Fruit fly (Drosophila melanogaster) whole organism, prepupa: ENCODE results near the gene alpha-Est6.
A peak's percentile ranks its signal among the peaks of the same experiment; 100 is the strongest.

Experiments
- CG15336 ChIP-seq: fragments of 200-800 bp; sonication (Bioruptor generic); IDR thresholded peaks from 2 replicates; pipeline ENCODE4 v1.3.6; 2022; ENCODE audit warnings: missing biosample characterization, missing genetic modification characterization
- CG16779 ChIP-seq: fragments of 200-800 bp; sonication (Bioruptor generic); optimal IDR thresholded peaks from 3 replicates; lab custom pipeline; 2017; ENCODE audit warnings: missing biosample characterization, mild to moderate bottlenecking, missing genetic modification characterization
- CG3032 ChIP-seq: fragments of 200-800 bp; optimal IDR thresholded peaks from 2 replicates; lab custom pipeline; 2019; ENCODE audit warnings: missing biosample characterization, mild to moderate bottlenecking, missing genetic modification characterization, moderate library complexity
- CG6163 ChIP-seq: fragments of 200-800 bp; sonication (Bioruptor generic); IDR thresholded peaks from 3 replicates; pipeline ENCODE4 v1.3.6; 2022; ENCODE audit warnings: missing biosample characterization, missing genetic modification characterization
- CG6276 ChIP-seq: fragments of 200-800 bp; sonication (Bioruptor generic); optimal IDR thresholded peaks from 2 replicates; lab custom pipeline; 2017; ENCODE audit warnings: missing biosample characterization, mild to moderate bottlenecking, missing genetic modification characterization
- CG8632 ChIP-seq: fragments of 200-800 bp; sonication (Bioruptor generic); optimal IDR thresholded peaks from 3 replicates; lab custom pipeline; 2016; ENCODE audit warnings: missing biosample characterization, missing genetic modification characterization
- CG9139 ChIP-seq: fragments of 200-800 bp; sonication (Bioruptor generic); optimal IDR thresholded peaks from 3 replicates; lab custom pipeline; 2017; ENCODE audit warnings: missing biosample characterization, mild to moderate bottlenecking, missing genetic modification characterization
- Eip75B ChIP-seq: fragments of 200-800 bp; sonication (Bioruptor generic); optimal IDR thresholded peaks from 3 replicates; lab custom pipeline; 2016; ENCODE audit warnings: missing biosample characterization, missing genetic modification characterization
- Eip78C ChIP-seq: fragments of 200-800 bp; sonication (Bioruptor generic); peaks from one replicate; lab custom pipeline; 2016; ENCODE audit warnings: missing biosample characterization, missing genetic modification characterization
- Hr39 ChIP-seq: fragments of 200-800 bp; sonication (Bioruptor generic); optimal IDR thresholded peaks from 2 replicates; lab custom pipeline; 2016; ENCODE audit warnings: missing biosample characterization, missing genetic modification characterization
- Hr4 ChIP-seq: fragments of 200-800 bp; sonication (Bioruptor generic); optimal IDR thresholded peaks from 3 replicates; lab custom pipeline; 2016; ENCODE audit warnings: missing biosample characterization, missing genetic modification characterization
- OdsH ChIP-seq: fragments of 200-800 bp; sonication (Bioruptor generic); optimal IDR thresholded peaks from 3 replicates; lab custom pipeline; 2016; ENCODE audit warnings: missing biosample characterization, missing genetic modification characterization
- Sox15 ChIP-seq: fragments of 200-800 bp; sonication (Bioruptor generic); optimal IDR thresholded peaks from 3 replicates; lab custom pipeline; 2016; ENCODE audit warnings: missing biosample characterization, missing genetic modification characterization
- achi ChIP-seq: fragments of 200-800 bp; sonication (Bioruptor generic); optimal IDR thresholded peaks from 3 replicates; lab custom pipeline; 2016; ENCODE audit warnings: missing biosample characterization, missing genetic modification characterization
- cyc ChIP-seq: fragments of 200-800 bp; sonication (Bioruptor generic); optimal IDR thresholded peaks from 3 replicates; lab custom pipeline; 2016; ENCODE audit warnings: missing biosample characterization, missing genetic modification characterization
- dsx ChIP-seq: fragments of 200-800 bp; optimal IDR thresholded peaks from 3 replicates; lab custom pipeline; 2019; ENCODE audit warnings: missing biosample characterization, mild to moderate bottlenecking, missing genetic modification characterization, moderate library complexity; ENCODE audit not compliant: poor library complexity, severe bottlenecking
- esn ChIP-seq: fragments of 200-800 bp; sonication (Bioruptor generic); optimal IDR thresholded peaks from 2 replicates; lab custom pipeline; 2016; ENCODE audit warnings: missing biosample characterization, mild to moderate bottlenecking, missing genetic modification characterization, moderate library complexity
- fd59A ChIP-seq: fragments of 200-800 bp; sonication (Bioruptor generic); optimal IDR thresholded peaks from 2 replicates; lab custom pipeline; 2017; ENCODE audit warnings: missing biosample characterization, mild to moderate bottlenecking, missing genetic modification characterization, missing genetic modification reagents
- fd85E ChIP-seq: fragments of 200-800 bp; sonication (Bioruptor generic); optimal IDR thresholded peaks from 3 replicates; lab custom pipeline; 2016; ENCODE audit warnings: missing biosample characterization, missing genetic modification characterization
- fkh ChIP-seq: fragments of 200-800 bp; sonication (Bioruptor generic); optimal IDR thresholded peaks from 3 replicates; lab custom pipeline; 2017; ENCODE audit warnings: missing biosample characterization, mild to moderate bottlenecking, missing genetic modification characterization, moderate library complexity
- net ChIP-seq: fragments of 200-800 bp; sonication (Bioruptor generic); optimal IDR thresholded peaks from 3 replicates; lab custom pipeline; 2016; ENCODE audit warnings: missing biosample characterization, missing genetic modification characterization
- pdm3 ChIP-seq: fragments of 200-800 bp; sonication (Bioruptor generic); optimal IDR thresholded peaks from 3 replicates; lab custom pipeline; 2016; ENCODE audit warnings: missing biosample characterization, missing genetic modification characterization
- salr ChIP-seq, 2 experiments: fragments of 200-800 bp; sonication (Bioruptor generic); optimal IDR thresholded peaks; 3 replicates each; lab custom pipeline; 2016 to 2018; ENCODE audit warnings: missing biosample characterization in 2 of 2, missing genetic modification characterization in 2 of 2, mild to moderate bottlenecking in 1 of 2
- spab ChIP-seq: fragments of 200-800 bp; sonication (Bioruptor generic); optimal IDR thresholded peaks from 2 replicates; lab custom pipeline; 2017; ENCODE audit warnings: missing biosample characterization, mild to moderate bottlenecking, missing genetic modification characterization, missing genetic modification reagents
- svp ChIP-seq: fragments of 200-800 bp; sonication (Bioruptor generic); peaks from one replicate; lab custom pipeline; 2016; ENCODE audit warnings: missing biosample characterization, missing genetic modification characterization
- vri ChIP-seq: fragments of 200-800 bp; sonication (Bioruptor generic); optimal IDR thresholded peaks from 3 replicates; lab custom pipeline; 2016; ENCODE audit warnings: missing biosample characterization, mild to moderate bottlenecking, missing genetic modification characterization

The alpha-Est6 gene

DNA sequence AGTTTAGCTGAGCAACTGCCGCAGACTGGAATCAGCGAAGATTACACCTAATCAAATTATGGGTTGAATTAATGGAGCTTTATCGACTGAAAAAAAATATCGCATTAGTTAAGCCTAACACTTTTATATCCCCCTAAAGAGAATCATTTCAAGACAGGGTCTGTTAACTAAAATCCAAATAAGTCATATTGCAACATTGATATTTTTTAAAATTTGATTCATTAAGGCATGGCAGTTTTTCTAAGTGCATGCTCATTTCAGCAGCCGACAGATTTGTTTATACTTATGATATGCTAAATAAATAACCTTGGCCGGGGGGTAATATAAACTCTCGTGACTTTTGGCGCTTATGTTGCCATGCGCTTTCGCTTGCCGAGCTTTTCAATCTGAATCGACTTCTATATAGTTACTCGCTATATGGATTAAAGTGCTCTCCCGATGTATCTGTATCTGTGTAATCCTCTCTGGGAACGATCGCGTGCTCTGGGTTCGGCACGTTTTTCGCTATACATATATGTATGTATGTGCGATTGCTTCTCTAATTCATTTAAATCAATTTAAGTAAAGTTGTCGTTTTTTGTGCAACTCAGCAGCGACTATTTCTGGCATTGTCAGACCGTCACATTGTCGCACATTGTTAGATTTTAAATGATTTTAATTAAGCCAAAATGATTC, 22.1 kb downstream of the alpha-Est6 start (continued):
- TF ChIP-seq Eip75B (GFP tag; lab: Kevin White, UChicago) (no peak), CG9139 (GFP tag; lab: Kevin White, UChicago) (no peak), Hr39 (GFP tag; lab: Kevin White, UChicago) (peak; percentile 41), dsx (no peak), salr (GFP tag; optimal IDR thresholded peaks at IDR 0.05; lab: Kevin White, UChicago) (no peak), fd59A (no peak), CG8632 (no peak), CG6163 (GFP tag; lab: Robert Waterston, UW) (0 out of 3 replicates have a peak, but pooled peaks have one; percentile 53)
- TF ChIP-seq, all 60 proteins: peak for 24

DNA sequence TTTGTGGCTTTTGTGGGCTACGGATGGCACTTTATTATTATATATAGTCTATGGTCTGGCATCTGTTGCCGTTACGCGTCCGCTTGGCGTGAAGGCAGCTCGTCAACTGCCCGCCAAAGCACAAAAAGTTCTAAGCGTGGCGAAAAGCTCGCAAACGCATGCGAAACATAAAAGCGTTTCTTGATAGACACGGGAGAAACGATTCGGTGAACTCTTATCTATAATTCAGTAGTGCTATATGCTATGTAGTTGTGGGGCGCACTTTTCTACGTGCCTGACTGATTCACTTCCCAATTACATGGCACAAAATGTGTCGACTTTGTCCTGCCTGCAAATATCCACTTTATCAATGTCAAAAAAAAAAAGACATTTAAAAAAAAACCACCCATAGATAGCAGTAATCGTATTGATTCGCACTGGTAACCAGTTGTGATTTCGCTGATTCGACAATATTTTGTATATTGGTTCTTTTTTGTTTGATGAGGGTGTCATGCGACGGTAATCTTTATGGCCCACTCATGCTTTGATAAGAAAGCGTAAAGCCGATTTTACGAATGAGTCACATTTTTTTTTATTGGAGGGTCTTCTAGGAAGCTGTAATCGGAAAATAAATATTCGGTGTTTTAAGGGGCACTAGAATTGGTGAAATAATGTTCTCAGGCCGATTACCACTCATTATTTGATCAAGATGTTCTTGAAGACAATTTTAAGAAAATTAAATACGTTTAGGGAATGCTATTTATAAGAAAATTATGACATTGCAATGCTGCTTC, 23.4 kb downstream of the alpha-Est6 start, which contains the start of gene alpha-Est9:
Gene alpha-Est9 (minus strand): TSS at position 110 of the 773 bp plus-strand sequence.
- TF ChIP-seq pdm3, result no peak
- no peak for TF ChIP-seq OdsH (GFP tag; lab: Kevin White, UChicago)
- no peak for TF ChIP-seq CG15336
- TF ChIP-seq svp, result peak; percentile 84
- TF ChIP-seq salr (GFP tag; optimal IDR thresholded peaks at IDR 0.05; lab: Kevin White, UChicago), result no peak
- TF ChIP-seq vri (GFP tag; lab: Kevin White, UChicago), result peak; percentile 72
- no peak for TF ChIP-seq Hr4
- TF ChIP-seq fkh, result peak; percentile 28

DNA sequence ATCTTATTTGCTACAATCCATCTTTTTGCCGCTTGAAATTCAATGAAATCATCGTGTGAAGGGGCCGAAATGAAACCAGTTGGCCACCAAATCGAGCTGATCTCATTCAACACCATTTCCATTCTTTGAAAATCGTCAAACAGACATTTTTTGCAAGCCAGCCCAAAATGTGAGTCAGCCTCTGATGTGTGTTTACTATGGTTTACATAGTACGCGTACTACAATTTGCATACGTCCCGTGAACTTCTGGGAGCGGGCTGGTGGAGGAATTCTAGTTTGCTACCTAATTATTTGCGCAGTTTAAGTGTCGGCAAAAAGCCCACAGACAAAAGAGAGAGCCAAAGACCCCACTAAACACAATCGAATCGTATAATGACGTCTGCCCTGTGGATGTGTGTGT, 25.4 kb downstream of the alpha-Est6 start:
- no peak for TF ChIP-seq Sox15
- peak; percentile 20 for TF ChIP-seq fkh
- no peak for TF ChIP-seq cyc
- TF ChIP-seq, all 60 proteins: peak for 1

DNA sequence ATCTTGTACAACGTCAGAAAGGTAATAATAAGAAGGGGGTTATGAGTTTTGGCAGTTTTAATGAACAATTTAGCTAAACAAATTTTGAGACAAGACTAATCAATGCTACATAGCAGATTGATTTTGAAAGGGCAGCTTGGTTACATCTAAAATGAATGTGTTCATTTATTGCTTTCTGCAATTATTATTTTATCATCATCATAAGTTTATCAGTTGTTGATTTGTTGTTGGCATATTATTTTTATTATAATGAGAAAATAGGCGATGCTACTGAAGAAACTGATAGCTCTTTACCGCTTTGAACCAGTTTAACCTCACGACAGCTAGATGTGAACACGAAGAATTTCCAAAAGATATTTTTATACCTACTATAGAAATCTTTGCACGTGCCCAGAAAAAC, 26.3 kb downstream of the alpha-Est6 start, which contains the start of gene Mics1:
Gene Mics1 (minus strand): TSS at position 101 of the 400 bp plus-strand sequence.
- TF ChIP-seq esn (no peak), svp (peak; percentile 11)

DNA sequence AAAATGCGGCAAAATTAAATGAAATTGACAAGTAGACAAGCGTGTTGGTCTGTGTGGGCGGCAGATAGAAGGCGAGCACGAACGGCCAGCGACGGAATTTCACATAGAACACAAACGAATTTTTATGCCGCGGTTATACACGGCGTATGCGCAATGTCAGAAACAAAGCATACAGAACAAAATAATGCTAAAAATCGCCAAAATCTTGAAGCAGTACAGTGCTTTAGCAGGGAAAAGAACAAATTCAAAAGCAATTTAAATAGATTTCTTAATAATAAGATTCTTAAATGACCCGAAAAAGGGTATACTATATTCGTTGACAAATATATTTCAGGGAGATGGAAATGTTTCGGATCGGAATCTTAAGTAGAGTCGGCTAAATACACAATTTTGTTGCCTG, 28.1 kb downstream of the alpha-Est6 start:
- peak; percentile 10 for TF ChIP-seq Hr39 (GFP tag; lab: Kevin White, UChicago)
- no peak for TF ChIP-seq dsx
- TF ChIP-seq fd85E (GFP tag; lab: Kevin White, UChicago), result no peak

DNA sequence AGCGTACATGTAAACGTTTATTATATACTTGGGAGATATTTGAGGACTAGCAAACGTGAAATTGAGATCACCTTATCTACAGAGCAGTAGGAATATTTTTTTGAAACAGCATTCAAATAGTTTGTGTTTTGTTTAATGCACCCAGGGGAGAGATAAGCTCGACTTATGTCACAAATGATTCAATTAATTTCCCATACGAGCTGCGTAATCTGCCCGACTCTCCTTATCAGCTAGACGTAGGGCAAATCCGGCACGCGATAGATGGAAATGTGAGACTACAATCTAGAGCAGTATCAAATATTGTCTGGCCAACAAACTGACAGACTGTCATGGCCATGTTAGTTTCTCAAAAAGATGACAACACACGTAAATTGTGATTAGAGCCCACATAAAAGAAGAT, 29.1 kb downstream of the alpha-Est6 start:
- TF ChIP-seq CG3032, result no peak
- peak; percentile 51 for TF ChIP-seq vri (GFP tag; lab: Kevin White, UChicago)
- peak; percentile 77 for TF ChIP-seq svp

DNA sequence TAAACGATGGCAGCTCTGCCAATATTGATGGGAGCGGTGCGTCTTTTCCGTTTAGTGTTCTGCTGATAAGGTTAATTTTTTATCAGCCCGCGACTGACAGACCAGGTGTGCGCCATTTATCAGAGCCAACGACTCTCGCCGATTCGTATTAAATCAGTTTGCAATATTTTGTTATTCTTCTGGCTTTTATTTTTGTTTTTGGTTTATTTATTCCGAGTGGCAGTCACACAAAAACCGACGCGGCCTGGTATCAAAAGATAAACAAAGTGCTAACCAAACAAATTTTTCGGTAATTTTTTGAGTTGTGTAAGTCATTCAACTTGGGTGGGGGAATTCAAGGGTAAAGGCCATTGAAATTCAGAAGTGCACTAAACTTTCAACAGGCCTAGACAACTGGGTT, 31.1 kb downstream of the alpha-Est6 start:
- TF ChIP-seq achi, result no peak
- TF ChIP-seq net, result no peak
- peak; percentile 74 for TF ChIP-seq vri (GFP tag; lab: Kevin White, UChicago)
- no peak for TF ChIP-seq Hr4
- peak; percentile 46 for TF ChIP-seq fkh
- TF ChIP-seq spab (GFP tag; lab: Kevin White, UChicago), result no peak
- TF ChIP-seq CG8632, result no peak
- TF ChIP-seq Eip78C, result peak; percentile 18

DNA sequence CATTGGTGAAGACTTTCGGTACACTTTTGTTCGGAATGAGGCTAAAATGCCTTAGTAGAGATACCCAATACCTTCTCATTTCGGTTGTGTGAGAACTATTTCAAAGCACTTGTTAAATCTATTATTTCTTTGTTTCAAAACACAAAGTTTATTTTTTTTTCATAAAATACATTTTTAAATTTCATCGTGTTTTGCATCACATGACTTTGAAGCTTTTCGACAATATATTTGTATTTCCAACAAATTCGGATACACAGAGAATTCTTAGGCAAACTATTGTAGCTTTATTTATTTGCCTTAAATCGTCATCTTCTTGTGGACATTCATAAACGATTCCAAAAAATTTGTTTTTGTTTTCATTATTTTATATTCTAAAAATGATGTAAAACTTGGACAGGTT, 34.8 kb downstream of the alpha-Est6 start, which contains the start of gene alpha-Est10:
Gene alpha-Est10 (minus strand): TSS at position 101 of the 400 bp plus-strand sequence.
- TF ChIP-seq CG16779 (tag; lab: Kevin White, UChicago), result no peak
- TF ChIP-seq cyc, result no peak
- TF ChIP-seq OdsH (GFP tag; lab: Kevin White, UChicago), result no peak
- TF ChIP-seq spab (GFP tag; lab: Kevin White, UChicago), result no peak
- TF ChIP-seq CG8632, result no peak
- TF ChIP-seq CG3032, result no peak
- no peak for TF ChIP-seq CG6276
